Fruit fly (Drosophila melanogaster): ENCODE measurements around the gene Ilp3.

- TF ChIP-seq dysf (GFP tag; IDR thresholded peaks at IDR 0.05) = no peak
- TF ChIP-seq CG10321 (GFP tag; IDR thresholded peaks at IDR 0.05) = no peak
- no peak for TF ChIP-seq lbe (GFP tag; optimal IDR thresholded peaks at IDR 0.05)
- no peak for TF ChIP-seq CG17829 (tag; optimal IDR thresholded peaks at IDR 0.05)
- TF ChIP-seq CG13287 (GFP tag; IDR thresholded peaks at IDR 0.05; ENCODE audit: partially characterized antibody) = no peak
Measured at dm6 chr3L:9802020-9802419, at the start of gene Ilp3.
